Worm (Caenorhabditis elegans): ENCODE data around the gene T09B9.5.

Gene T09B9.5

DNA sequence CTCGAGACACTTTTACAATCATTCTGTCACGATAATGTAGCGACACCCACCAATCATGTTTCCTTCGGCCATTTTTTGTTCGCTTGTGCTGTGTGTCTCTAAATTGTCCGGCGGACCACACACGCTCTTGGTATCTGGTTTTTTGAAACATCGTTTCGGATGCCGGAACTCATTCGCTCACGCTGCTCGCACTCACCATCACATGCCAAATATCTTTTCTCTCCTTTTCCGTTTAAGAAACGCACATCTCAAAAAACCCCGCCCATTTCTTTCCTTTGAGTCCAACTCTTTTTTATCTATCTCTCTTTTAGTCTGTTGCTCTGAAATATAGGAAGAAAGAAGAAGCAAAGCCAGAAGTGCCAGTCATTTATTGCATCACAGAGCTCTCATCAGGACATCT is 20.9 kb downstream of the T09B9.5 start, which contains the start of gene F36G3.3:
Gene F36G3.3, plus strand, starts transcription at position 306 of the 400 bp plus-strand sequence.
- TF ChIP-seq nhr-76 (tag; optimal IDR thresholded peaks at IDR 0.05) = no peak
- no peak for TF ChIP-seq sem-2 (GFP tag; optimal IDR thresholded peaks at IDR 0.05)
- peak; percentile 1 for TF ChIP-seq ces-1 (GFP tag; optimal IDR thresholded peaks at IDR 0.05)

DNA sequence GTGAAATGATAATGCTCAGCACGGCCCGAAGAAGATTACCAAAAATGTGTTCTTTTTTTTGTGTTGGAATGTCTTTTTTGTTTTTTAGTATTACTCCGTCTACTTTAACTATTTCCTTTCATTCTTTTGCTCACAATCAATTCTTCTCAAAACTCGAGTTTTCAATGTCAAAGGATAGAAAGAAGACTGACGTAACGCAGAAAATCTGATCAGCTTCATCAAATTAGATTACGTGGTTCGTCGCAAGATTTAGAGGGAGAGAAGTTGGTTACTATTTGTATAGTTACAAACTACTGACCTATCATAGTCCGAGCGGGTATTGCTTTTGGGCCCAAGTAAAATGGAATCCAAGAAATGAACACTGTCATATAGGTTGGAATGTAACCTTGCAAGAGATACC is 26.0 kb downstream of the T09B9.5 start:
- TF ChIP-seq ces-1 (GFP tag; optimal IDR thresholded peaks at IDR 0.05) (peak; percentile 97), snpc-4 (tag; optimal IDR thresholded peaks at IDR 0.05) (no peak)

DNA sequence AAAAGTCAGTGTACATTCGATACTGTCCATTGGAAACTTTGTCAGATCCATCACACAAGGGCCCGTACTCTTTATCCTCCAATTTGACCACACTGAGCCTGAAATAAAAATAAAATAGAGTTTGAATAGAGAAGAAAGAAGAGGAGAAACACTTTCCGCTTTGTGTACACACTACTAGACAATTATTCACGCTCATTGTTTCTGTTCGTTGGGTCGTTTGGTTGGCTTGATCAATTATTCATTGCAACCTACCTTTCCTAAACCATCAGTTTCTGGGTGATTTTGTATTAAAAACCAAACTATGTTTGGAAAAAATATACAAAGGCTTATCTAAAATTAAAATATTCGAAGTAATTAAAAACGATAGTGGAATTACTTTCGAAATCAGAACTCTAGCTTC is 27.2 kb downstream of the T09B9.5 start:
- TF ChIP-seq nhr-12 (tag; optimal IDR thresholded peaks at IDR 0.05) = no peak
- TF ChIP-seq mep-1 (tag; optimal IDR thresholded peaks at IDR 0.05) = no peak

DNA sequence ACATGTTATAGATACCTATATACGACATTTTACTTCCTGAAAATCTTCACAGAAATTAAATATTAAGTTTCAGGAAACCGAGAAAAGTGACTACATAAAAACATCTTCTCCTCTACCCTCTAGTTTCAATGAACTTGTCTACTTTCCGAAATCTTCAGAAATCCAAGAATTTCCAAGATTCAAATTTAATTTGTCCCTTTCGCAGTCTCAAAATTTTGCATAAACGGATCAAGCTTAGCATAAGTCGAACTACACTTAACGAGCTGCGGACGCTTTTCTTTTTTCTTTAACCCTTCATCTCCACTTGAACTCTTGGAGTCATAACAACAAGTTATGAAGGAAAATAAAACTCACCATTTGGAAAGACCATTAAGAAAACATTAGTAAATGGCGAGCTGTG is 27.8 kb downstream of the T09B9.5 start:
- TF ChIP-seq ces-1 (GFP tag; optimal IDR thresholded peaks at IDR 0.05) (peak; percentile 96), drap-1 (GFP tag; optimal IDR thresholded peaks at IDR 0.05) (no peak), elt-1 (tag; optimal IDR thresholded peaks at IDR 0.05; ENCODE audit: borderline replicate concordance, insufficient read depth) (no peak), nhr-2 (tag; optimal IDR thresholded peaks at IDR 0.05) (no peak), ceh-83 (GFP tag; optimal IDR thresholded peaks at IDR 0.05) (no peak), mls-2 (tag; optimal IDR thresholded peaks at IDR 0.05) (no peak), hlh-1 (tag; optimal IDR thresholded peaks at IDR 0.05) (no peak), lsy-2 (tag; optimal IDR thresholded peaks at IDR 0.05) (no peak)

DNA sequence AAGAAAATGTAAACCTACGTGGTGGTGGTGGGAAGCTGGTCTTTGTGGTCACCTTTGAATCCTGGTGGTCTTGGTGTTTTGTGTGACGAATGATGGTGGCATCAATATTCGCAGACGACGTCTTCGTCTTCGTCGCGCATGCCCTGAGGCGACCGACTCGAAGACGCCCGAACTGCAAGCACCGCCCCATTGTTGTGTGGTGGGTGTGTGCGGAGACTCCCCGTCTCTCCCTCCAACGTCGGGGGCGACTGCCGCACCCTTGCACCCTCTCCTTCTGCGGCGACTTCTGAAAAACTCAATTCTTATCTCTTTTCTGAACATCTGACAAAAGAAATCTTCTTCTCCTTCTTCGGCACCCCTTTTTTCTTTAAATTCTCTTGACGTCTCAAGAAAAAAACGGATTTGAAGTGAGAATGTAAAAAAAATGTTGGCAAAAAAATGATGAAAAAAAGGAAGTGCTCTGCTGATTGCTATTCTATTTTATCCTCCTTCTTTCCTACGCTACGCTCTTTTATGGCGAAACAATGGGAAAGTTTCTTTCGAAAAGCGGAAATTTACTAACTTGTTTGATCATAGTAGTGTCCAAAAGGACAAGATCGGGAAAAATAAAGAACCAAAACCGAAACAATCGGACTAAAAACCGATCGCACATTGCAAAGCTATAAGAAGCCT is 29.9 kb downstream of the T09B9.5 start, which contains the start of gene lgc-47:
Gene lgc-47, minus strand, starts transcription at position 286 of the 672 bp plus-strand sequence.
- TF ChIP-seq sptf-1 (tag; optimal IDR thresholded peaks at IDR 0.05) (no peak), lsy-2 (tag; optimal IDR thresholded peaks at IDR 0.05) (no peak), ces-1 (GFP tag; optimal IDR thresholded peaks at IDR 0.05) (peak; percentile 4)

DNA sequence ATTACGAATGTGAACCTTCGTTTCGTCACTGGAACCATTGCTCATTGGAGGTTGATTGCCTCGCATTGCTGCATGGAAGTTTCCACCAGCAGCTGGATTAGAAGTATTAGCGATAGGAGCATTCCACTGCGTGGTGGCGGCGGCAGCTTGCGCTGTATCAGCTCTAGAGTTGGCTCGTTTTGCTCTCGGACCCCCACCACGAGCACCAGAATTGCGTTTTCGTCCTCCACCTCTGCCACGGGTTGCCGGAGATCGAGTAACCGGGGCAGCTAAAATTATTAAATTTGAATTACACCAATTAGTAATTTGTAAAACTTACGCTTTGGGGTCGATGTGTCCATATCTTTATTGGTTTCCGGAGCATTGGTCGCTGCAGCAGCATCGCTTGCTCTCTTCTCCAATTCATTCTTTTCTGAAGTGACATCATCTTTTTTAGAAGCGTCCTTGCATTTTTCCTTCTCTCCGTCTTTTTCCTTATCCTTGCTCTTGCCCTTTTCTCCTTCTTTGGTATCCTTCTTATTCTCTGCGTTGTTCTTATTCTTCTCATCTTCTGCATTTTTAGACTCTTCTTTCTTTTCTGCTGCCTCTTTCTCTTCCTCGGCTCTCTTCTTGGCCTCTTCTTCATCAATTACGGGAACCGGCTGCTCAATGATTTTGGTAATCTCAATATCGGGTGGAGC is 36.7 kb downstream of the T09B9.5 start:
- TF ChIP-seq cnd-1 (tag; optimal IDR thresholded peaks at IDR 0.05) (no peak), bed-3 (GFP tag; optimal IDR thresholded peaks at IDR 0.05) (no peak), sptf-1 (tag; optimal IDR thresholded peaks at IDR 0.05) (no peak), nhr-237 (tag; optimal IDR thresholded peaks at IDR 0.05) (no peak), nhr-2 (tag; optimal IDR thresholded peaks at IDR 0.05) (no peak), ceh-43 (GFP tag; optimal IDR thresholded peaks at IDR 0.05) (no peak), snpc-4 (tag; optimal IDR thresholded peaks at IDR 0.05) (no peak), ceh-39 (tag; optimal IDR thresholded peaks at IDR 0.05) (no peak), ces-1 (GFP tag; optimal IDR thresholded peaks at IDR 0.05) (no peak), flh-1 (GFP tag; optimal IDR thresholded peaks at IDR 0.05) (no peak), pha-4 (tag; optimal IDR thresholded peaks at IDR 0.05) (no peak)

ce11 chrX:9822173-9822572 is 44.6 kb downstream of the T09B9.5 start, which contains the start of gene dpy-22:
dpy-22 (minus strand) TSS chrX:9822273.
- TF ChIP-seq flh-1 (GFP tag; optimal IDR thresholded peaks at IDR 0.05) (no peak), nhr-12 (tag; optimal IDR thresholded peaks at IDR 0.05) (no peak), pha-4 (tag; optimal IDR thresholded peaks at IDR 0.05) (no peak)

- TF ChIP-seq unc-120 (tag; optimal IDR thresholded peaks at IDR 0.05; ENCODE audit: poor library complexity, severe bottlenecking) = peak; percentile 63
- TF ChIP-seq tbx-8 (GFP tag; optimal IDR thresholded peaks at IDR 0.05) = no peak
- no peak for TF ChIP-seq unc-62 (GFP tag; optimal IDR thresholded peaks at IDR 0.05)
- TF ChIP-seq sptf-1 (tag; optimal IDR thresholded peaks at IDR 0.05) = peak; percentile 45
- peak; percentile 51 for TF ChIP-seq mls-2 (tag; optimal IDR thresholded peaks at IDR 0.05)
- TF ChIP-seq lin-13 (tag; optimal IDR thresholded peaks at IDR 0.05) = peak; percentile 30
- peak; percentile 62 for TF ChIP-seq ham-2 (GFP tag; optimal IDR thresholded peaks at IDR 0.05)
- TF ChIP-seq pha-4 (tag; optimal IDR thresholded peaks at IDR 0.05) = peak; percentile 73
- peak; percentile 6 for TF ChIP-seq nhr-2 (tag; optimal IDR thresholded peaks at IDR 0.05)
- no peak for TF ChIP-seq mab-5 (tag; optimal IDR thresholded peaks at IDR 0.05)
- TF ChIP-seq hlh-1 (tag; optimal IDR thresholded peaks at IDR 0.05) = peak; percentile 25
Measured at ce11 chrX:9822606-9823264, 45.2 kb downstream of the T09B9.5 start.

Measured in whole organism, mixed stage, embryonic.